Fruit fly (Drosophila melanogaster) whole organism, wandering third instar larva: Measurements from ENCODE around the gene CG42526.

Source experiments
- Hnf4 ChIP-seq: fragments of 200-800 bp; sonication (Bioruptor generic); optimal IDR thresholded peaks from 2 replicates; lab custom pipeline; 2016; ENCODE audit warnings: missing biosample characterization, mild to moderate bottlenecking, missing genetic modification characterization
- Hr78 ChIP-seq: fragments of >200 bp; optimal IDR thresholded peaks from 2 replicates; lab custom pipeline; 2017; ENCODE audit warnings: missing biosample characterization, missing genetic modification characterization
- Rel ChIP-seq, 2 experiments: fragments of 200-800 bp; sonication (Bioruptor generic) in 1 of 2; optimal IDR thresholded peaks; 2 replicates in 1 of 2; 3 replicates in 1 of 2; lab custom pipeline; 2016 to 2019; ENCODE audit warnings: mild to moderate bottlenecking in 2 of 2, missing biosample characterization in 2 of 2, missing genetic modification characterization in 2 of 2, moderate library complexity in 1 of 2
- Sp1 ChIP-seq: fragments of 200-800 bp; sonication (Bioruptor generic); optimal IDR thresholded peaks from 3 replicates; lab custom pipeline; 2019; ENCODE audit warnings: missing biosample characterization, mild to moderate bottlenecking, missing genetic modification characterization, moderate library complexity
- dmrt93B ChIP-seq: fragments of 200-800 bp; sonication (Bioruptor generic); optimal IDR thresholded peaks from 2 replicates; lab custom pipeline; 2018; ENCODE audit warnings: missing biosample characterization, mild to moderate bottlenecking, missing genetic modification characterization
- fru ChIP-seq: fragments of 200-800 bp; sonication (Bioruptor generic); optimal IDR thresholded peaks from 3 replicates; lab custom pipeline; 2016; ENCODE audit warnings: missing biosample characterization, mild to moderate bottlenecking, missing genetic modification characterization

dm6 chr3L:9455819-9456388 lies 20.7 kb upstream of the CG42526 start, which contains the start of the genes phol and CG3552:
- TF ChIP-seq Hr78 (GFP tag; lab: Kevin White, UChicago), result no peak
- TF ChIP-seq fru, result no peak
- peak; percentile 26 for TF ChIP-seq Sp1
- TF ChIP-seq Hnf4 (GFP tag; lab: Kevin White, UChicago), result no peak
- no peak for TF ChIP-seq Rel (GFP tag; optimal IDR thresholded peaks at IDR 0.05; lab: Kevin White, UChicago)
- TF ChIP-seq Rel (tag; optimal IDR thresholded peaks at IDR 0.05; lab: Kevin White, UChicago), result peak; percentile 90
- no peak for TF ChIP-seq dmrt93B (GFP tag; lab: Kevin White, UChicago)
